Fruit fly (Drosophila melanogaster) whole organism, wandering third instar larva: ENCODE measurements around the gene CG15432.

Source experiments
- Abd-B ChIP-seq: fragments of >200 bp; optimal IDR thresholded peaks from 2 replicates; lab custom pipeline; 2017; ENCODE audit warnings: missing biosample characterization, missing genetic modification characterization
- Hnf4 ChIP-seq: fragments of 200-800 bp; sonication (Bioruptor generic); optimal IDR thresholded peaks from 2 replicates; lab custom pipeline; 2016; ENCODE audit warnings: missing biosample characterization, mild to moderate bottlenecking, missing genetic modification characterization
- Hr83 ChIP-seq: fragments of 200-300 bp; sonication (Bioruptor generic); optimal IDR thresholded peaks from 2 replicates; lab custom pipeline; 2016; ENCODE audit warnings: missing biosample characterization, mild to moderate bottlenecking, missing genetic modification characterization, moderate library complexity; ENCODE audit not compliant: poor library complexity, severe bottlenecking
- Jra ChIP-seq: sonication (Bioruptor generic); optimal IDR thresholded peaks from 2 replicates; lab custom pipeline; 2016; ENCODE audit warnings: missing biosample characterization, missing genetic modification characterization
- Myc ChIP-seq: fragments of >200 bp; optimal IDR thresholded peaks from 2 replicates; lab custom pipeline; 2017
- Sp1 ChIP-seq: fragments of 200-800 bp; sonication (Bioruptor generic); optimal IDR thresholded peaks from 3 replicates; lab custom pipeline; 2019; ENCODE audit warnings: missing biosample characterization, mild to moderate bottlenecking, missing genetic modification characterization, moderate library complexity
- br ChIP-seq: fragments of 200-800 bp; sonication (Bioruptor generic); optimal IDR thresholded peaks from 2 replicates; lab custom pipeline; 2016; ENCODE audit warnings: missing biosample characterization, missing genetic modification characterization
- h ChIP-seq: fragments of 200-800 bp; sonication (Bioruptor generic); optimal IDR thresholded peaks from 3 replicates; lab custom pipeline; 2016; ENCODE audit warnings: missing biosample characterization, mild to moderate bottlenecking, missing genetic modification characterization
- rgr ChIP-seq: fragments of 200-800 bp; sonication (Bioruptor generic); optimal IDR thresholded peaks from 3 replicates; lab custom pipeline; 2016; ENCODE audit warnings: missing biosample characterization, mild to moderate bottlenecking, missing genetic modification characterization
- sage ChIP-seq: fragments of 200-800 bp; sonication (Bioruptor generic); optimal IDR thresholded peaks from 2 replicates; lab custom pipeline; 2016; ENCODE audit warnings: missing biosample characterization, mild to moderate bottlenecking, missing genetic modification characterization
- sv ChIP-seq: fragments of 200-800 bp; sonication (Bioruptor generic); optimal IDR thresholded peaks from 3 replicates; lab custom pipeline; 2016; ENCODE audit warnings: missing biosample characterization, missing genetic modification characterization
- usp ChIP-seq: fragments of >200 bp; optimal IDR thresholded peaks from 2 replicates; lab custom pipeline; 2017; ENCODE audit warnings: missing biosample characterization, missing genetic modification characterization

DNA sequence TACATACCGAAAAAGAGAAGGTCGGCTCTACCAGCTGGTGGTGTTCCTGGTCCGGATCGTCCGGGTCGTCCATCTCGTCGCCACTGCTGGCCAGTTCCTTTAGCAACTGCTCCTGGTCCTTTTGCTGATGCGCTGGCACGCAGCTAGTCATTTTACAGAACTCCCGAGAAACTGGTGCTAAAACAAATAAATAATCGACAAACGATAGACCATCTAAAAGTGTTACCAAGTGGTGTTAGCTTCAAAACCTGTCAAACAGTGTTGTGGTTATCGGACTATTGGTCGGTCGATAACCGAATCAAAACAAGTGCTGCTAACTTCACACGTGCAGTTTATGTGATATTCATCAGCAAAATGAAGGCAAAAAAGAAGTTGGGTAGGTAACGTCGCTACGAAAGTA is 2.3 kb downstream of the CG15432 start, which contains the start of the genes morgue and Elp3:
- TF ChIP-seq Abd-B (no peak), Jra (no peak), Sp1 (GFP tag; lab: Kevin White, UChicago) (no peak), sage (GFP tag; lab: Kevin White, UChicago) (no peak), h (GFP tag; lab: Kevin White, UChicago) (no peak), Hr83 (no peak), Myc (lab: Kevin White, UChicago) (peak; percentile 34), usp (GFP tag; lab: Kevin White, UChicago) (no peak), br (no peak), sv (GFP tag; lab: Kevin White, UChicago) (no peak), rgr (GFP tag; lab: Kevin White, UChicago) (no peak), Hnf4 (GFP tag; lab: Kevin White, UChicago) (no peak)
